Worm (Caenorhabditis elegans) whole organism, L4 larva: ENCODE results near the gene nstp-1.
A peak's percentile ranks its signal among the peaks of the same experiment; 100 is the strongest.

Experiments
- D1046.2 ChIP-seq: fragments of 200-800 bp; sonication (Bioruptor generic); IDR thresholded peaks from 2 replicates; pipeline ENCODE4 v1.3.6; 2022; ENCODE audit warnings: missing genetic modification characterization, missing compliant biosample characterization
- F10B5.3 ChIP-seq: sonication (generic microtip); optimal IDR thresholded peaks from 2 replicates; lab custom pipeline; 2016; ENCODE audit warnings: mild to moderate bottlenecking, missing genetic modification characterization, missing compliant biosample characterization
- F26F4.8 ChIP-seq: fragments of 200-800 bp; sonication (Bioruptor generic); conservative IDR thresholded peaks from 2 replicates; pipeline ENCODE4 v1.3.6; 2022; ENCODE audit warnings: missing genetic modification characterization, missing compliant biosample characterization
- Y105C5A.15 ChIP-seq: fragments of 200-800 bp; sonication (Bioruptor generic); IDR thresholded peaks from 2 replicates; pipeline ENCODE4 v1.3.6; 2022; ENCODE audit warnings: missing genetic modification characterization, missing compliant biosample characterization
- Y5F2A.4 ChIP-seq: fragments of 200-800 bp; sonication (Bioruptor generic); optimal IDR thresholded peaks from 2 replicates; lab custom pipeline; 2018; ENCODE audit warnings: mild to moderate bottlenecking, missing genetic modification characterization, missing compliant biosample characterization
- ZK546.5 ChIP-seq, 2 experiments: sonication (generic microtip); optimal IDR thresholded peaks; 2 replicates each; lab custom pipeline; 2017; ENCODE audit warnings: missing biosample characterization in 2 of 2, missing genetic modification characterization in 2 of 2
- aha-1 ChIP-seq: fragments of 150-350 bp; peaks from one replicate; lab custom pipeline; 2014; ENCODE audit warnings: missing biosample characterization, missing genetic modification characterization
- aly-2 ChIP-seq: sonication (generic microtip); optimal IDR thresholded peaks from 2 replicates; lab custom pipeline; 2018; ENCODE audit warnings: missing biosample characterization, missing genetic modification characterization
- arid-1 ChIP-seq: fragments of 200-800 bp; sonication (Bioruptor generic); conservative IDR thresholded peaks from 2 replicates; pipeline ENCODE4 v1.3.6; 2022; ENCODE audit warnings: missing genetic modification reagents, missing genetic modification characterization, missing compliant biosample characterization
- ceh-20 ChIP-seq: fragments of 200-800 bp; sonication (Bioruptor generic); IDR thresholded peaks from 2 replicates; pipeline ENCODE4 v1.3.6; 2022; ENCODE audit warnings: missing genetic modification reagents, missing genetic modification characterization, missing compliant biosample characterization
- ceh-62 ChIP-seq: sonication (generic microtip); optimal IDR thresholded peaks from 2 replicates; lab custom pipeline; 2017; ENCODE audit warnings: missing biosample characterization, missing genetic modification characterization
- cey-2 ChIP-seq: sonication (generic microtip); optimal IDR thresholded peaks from 3 replicates; lab custom pipeline; 2017; ENCODE audit warnings: missing genetic modification characterization, mild to moderate bottlenecking, missing compliant biosample characterization, antibody characterized with exemption, borderline replicate concordance; ENCODE audit not compliant: insufficient read depth
- ctbp-1 ChIP-seq: fragments of 200-800 bp; sonication (Bioruptor generic); IDR thresholded peaks from 2 replicates; pipeline ENCODE4 v1.3.6; 2022; ENCODE audit warnings: missing genetic modification reagents, missing genetic modification characterization, missing compliant biosample characterization
- daf-12 ChIP-seq: fragments of 150-350 bp; optimal IDR thresholded peaks from 2 replicates; lab custom pipeline; 2014; ENCODE audit warnings: missing biosample characterization, missing genetic modification reagents, missing genetic modification characterization
- daf-16 ChIP-seq, 3 experiments: sonication (generic microtip); optimal IDR thresholded peaks; 2 replicates each; lab custom pipeline; 2016 to 2017; ENCODE audit warnings: missing genetic modification characterization in 3 of 3, missing genetic modification reagents in 3 of 3, mild to moderate bottlenecking in 2 of 3, missing compliant biosample characterization in 2 of 3, missing biosample characterization in 1 of 3, moderate library complexity in 1 of 3
- dmd-6 ChIP-seq: fragments of 200-800 bp; sonication (Bioruptor generic); IDR thresholded peaks from 2 replicates; pipeline ENCODE4 v1.3.6; 2022; ENCODE audit warnings: missing genetic modification reagents, missing genetic modification characterization, missing compliant biosample characterization
- dpl-1 ChIP-seq: fragments of 150-350 bp; optimal IDR thresholded peaks from 2 replicates; lab custom pipeline; 2014; ENCODE audit warnings: missing biosample characterization, missing genetic modification reagents, missing genetic modification characterization
- duxl-1 ChIP-seq: sonication (generic microtip); optimal IDR thresholded peaks from 2 replicates; lab custom pipeline; 2016; ENCODE audit warnings: mild to moderate bottlenecking, missing genetic modification characterization, moderate library complexity, missing compliant biosample characterization; ENCODE audit not compliant: poor library complexity
- fos-1 ChIP-seq: fragments of 150-350 bp; optimal IDR thresholded peaks from 2 replicates; lab custom pipeline; 2014; ENCODE audit warnings: missing biosample characterization, missing genetic modification characterization
- gei-8 ChIP-seq: fragments of 200-800 bp; sonication (Bioruptor generic); optimal IDR thresholded peaks from 2 replicates; lab custom pipeline; 2018; ENCODE audit warnings: mild to moderate bottlenecking, missing genetic modification characterization, missing compliant biosample characterization
- hif-1 ChIP-seq, 2 experiments: sonication (generic microtip); optimal IDR thresholded peaks; 2 replicates each; lab custom pipeline; 2016 to 2017; ENCODE audit warnings: missing compliant biosample characterization in 2 of 2, missing genetic modification characterization in 2 of 2, missing genetic modification reagents in 2 of 2, missing genotype in 2 of 2, mild to moderate bottlenecking in 1 of 2
- lin-15B ChIP-seq: fragments of 150-350 bp; sonication (generic microtip); optimal IDR thresholded peaks from 3 replicates; lab custom pipeline; 2014; ENCODE audit warnings: missing biosample characterization, missing genetic modification characterization
- lin-29 ChIP-seq: fragments of 200-800 bp; sonication (Bioruptor generic); IDR thresholded peaks from 2 replicates; pipeline ENCODE4 v1.3.6; 2022; ENCODE audit warnings: missing genetic modification reagents, missing genetic modification characterization, missing compliant biosample characterization
- lin-39 ChIP-seq: fragments of 150-350 bp; optimal IDR thresholded peaks from 2 replicates; lab custom pipeline; 2014; ENCODE audit warnings: missing biosample characterization, missing genetic modification reagents, missing genetic modification characterization
- lir-3 ChIP-seq: sonication (generic microtip); optimal IDR thresholded peaks from 2 replicates; lab custom pipeline; 2016; ENCODE audit warnings: mild to moderate bottlenecking, missing genetic modification characterization, missing compliant biosample characterization
- mdt-29 ChIP-seq: fragments of 200-800 bp; sonication (Bioruptor generic); IDR thresholded peaks from 2 replicates; pipeline ENCODE4 v1.3.6; 2022; ENCODE audit warnings: missing genetic modification reagents, missing genetic modification characterization, missing compliant biosample characterization
- mep-1 ChIP-seq: fragments of 150-350 bp; sonication (generic microtip); optimal IDR thresholded peaks from 3 replicates; lab custom pipeline; 2014; ENCODE audit warnings: missing biosample characterization, missing genetic modification characterization
- mes-2 ChIP-seq: sonication (generic microtip); optimal IDR thresholded peaks from 2 replicates; lab custom pipeline; 2016; ENCODE audit warnings: missing genotype, mild to moderate bottlenecking, missing genetic modification characterization, missing compliant biosample characterization; ENCODE audit not compliant: poor library complexity, severe bottlenecking
- mxl-2 ChIP-seq: fragments of 200-800 bp; sonication (Bioruptor generic); conservative IDR thresholded peaks from 2 replicates; pipeline ENCODE4 v1.3.6; 2022; ENCODE audit warnings: missing genetic modification reagents, missing genetic modification characterization, missing compliant biosample characterization
- nhr-111 ChIP-seq: fragments of 200-800 bp; sonication (Bioruptor generic); optimal IDR thresholded peaks from 2 replicates; lab custom pipeline; 2018; ENCODE audit warnings: mild to moderate bottlenecking, missing genetic modification characterization, missing compliant biosample characterization
- nhr-25 ChIP-seq: sonication (generic microtip); optimal IDR thresholded peaks from 2 replicates; lab custom pipeline; 2017; ENCODE audit warnings: missing genetic modification characterization, mild to moderate bottlenecking, missing compliant biosample characterization, antibody characterized with exemption, moderate library complexity, borderline replicate concordance; ENCODE audit not compliant: insufficient read depth
- nhr-28 ChIP-seq: fragments of 150-350 bp; optimal IDR thresholded peaks from 2 replicates; lab custom pipeline; 2014; ENCODE audit warnings: missing biosample characterization, missing genetic modification characterization
- nhr-6 ChIP-seq: fragments of 150-350 bp; optimal IDR thresholded peaks from 2 replicates; lab custom pipeline; 2014; ENCODE audit warnings: missing biosample characterization, missing genetic modification characterization
- pha-4 ChIP-seq, 2 experiments: fragments of 150-350 bp in 1 of 2; fragments of 200-800 bp in 1 of 2; sonication (Bioruptor generic) in 1 of 2; IDR thresholded peaks in 1 of 2; optimal IDR thresholded peaks in 1 of 2; 2 replicates each; pipeline versions ENCODE4 v1.3.6 to Lab custom; 2014 to 2022; ENCODE audit warnings: missing genetic modification characterization in 2 of 2, missing genetic modification reagents in 2 of 2, missing biosample characterization in 1 of 2, missing compliant biosample characterization in 1 of 2
- php-3 ChIP-seq: fragments of 200-800 bp; sonication (Bioruptor generic); IDR thresholded peaks from 2 replicates; pipeline ENCODE4 v1.3.6; 2022; ENCODE audit warnings: missing genetic modification reagents, missing genetic modification characterization, missing compliant biosample characterization
- set-16 ChIP-seq: fragments of 200-800 bp; sonication (Bioruptor generic); IDR thresholded peaks from 2 replicates; pipeline ENCODE4 v1.3.6; 2022; ENCODE audit warnings: missing genetic modification reagents, missing genetic modification characterization, missing compliant biosample characterization
- snpc-1.2 ChIP-seq: fragments of 200-800 bp; sonication (Bioruptor generic); IDR thresholded peaks from 2 replicates; pipeline ENCODE4 v1.3.6; 2022; ENCODE audit warnings: missing genetic modification reagents, missing genetic modification characterization, missing compliant biosample characterization
- snpc-4 ChIP-seq: fragments of 150-350 bp; optimal IDR thresholded peaks from 2 replicates; lab custom pipeline; 2014; ENCODE audit warnings: missing biosample characterization, missing genetic modification characterization
- spr-1 ChIP-seq: sonication (generic microtip); optimal IDR thresholded peaks from 2 replicates; lab custom pipeline; 2016; ENCODE audit warnings: mild to moderate bottlenecking, missing genetic modification characterization, missing compliant biosample characterization
- tag-97 ChIP-seq: fragments of 200-800 bp; sonication (Bioruptor generic); IDR thresholded peaks from 2 replicates; pipeline ENCODE4 v1.3.6; 2022; ENCODE audit warnings: missing genetic modification characterization, missing compliant biosample characterization
- tra-1 ChIP-seq: fragments of 200-800 bp; sonication (Bioruptor generic); IDR thresholded peaks from 2 replicates; pipeline ENCODE4 v1.3.6; 2022; ENCODE audit warnings: missing genetic modification reagents, missing genetic modification characterization, missing compliant biosample characterization
- unc-39 ChIP-seq: sonication (generic microtip); optimal IDR thresholded peaks from 2 replicates; lab custom pipeline; 2017; ENCODE audit warnings: missing biosample characterization, missing genetic modification characterization
- vab-7 ChIP-seq: fragments of 200-800 bp; sonication (Bioruptor generic); IDR thresholded peaks from 2 replicates; pipeline ENCODE4 v1.3.6; 2022; ENCODE audit warnings: missing genetic modification reagents, missing genetic modification characterization, missing compliant biosample characterization
- zag-1 ChIP-seq: fragments of 150-350 bp; optimal IDR thresholded peaks from 2 replicates; lab custom pipeline; 2014; ENCODE audit warnings: missing biosample characterization, missing genetic modification characterization

The nstp-1 gene

DNA sequence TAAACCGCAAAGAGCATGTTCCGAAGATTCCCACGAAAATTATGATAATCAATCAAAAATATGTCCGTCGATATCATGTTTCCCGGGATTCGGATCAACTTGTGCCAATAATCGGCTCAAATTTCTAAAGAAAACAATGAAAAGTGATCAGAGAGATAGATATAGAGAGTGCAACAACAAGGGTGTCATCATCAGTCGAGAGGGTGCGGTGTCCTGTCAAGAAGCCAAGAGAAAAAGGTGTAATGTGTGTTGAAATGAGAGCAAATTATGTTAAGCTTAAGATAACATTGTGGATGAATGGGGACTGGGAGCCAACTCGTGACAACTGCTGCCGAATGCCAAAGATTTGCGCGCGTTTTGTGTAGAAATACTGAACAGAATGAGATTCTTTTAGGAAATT, 23.3 kb downstream of the nstp-1 start:
- TF ChIP-seq lir-3 (no peak), D1046.2 (GFP tag; lab: Robert Waterston, UW) (no peak), vab-7 (GFP tag; lab: Robert Waterston, UW) (no peak), duxl-1 (tag; lab: Kevin White, UChicago) (no peak), pha-4 (GFP tag; IDR thresholded peaks at IDR 0.05; lab: Robert Waterston, UW) (no peak), pha-4 (tag; optimal IDR thresholded peaks at IDR 0.05; lab: Kevin White, UChicago) (no peak), mdt-29 (GFP tag; lab: Robert Waterston, UW) (no peak), gei-8 (GFP tag; lab: Kevin White, UChicago) (no peak), lin-15B (no peak)

DNA sequence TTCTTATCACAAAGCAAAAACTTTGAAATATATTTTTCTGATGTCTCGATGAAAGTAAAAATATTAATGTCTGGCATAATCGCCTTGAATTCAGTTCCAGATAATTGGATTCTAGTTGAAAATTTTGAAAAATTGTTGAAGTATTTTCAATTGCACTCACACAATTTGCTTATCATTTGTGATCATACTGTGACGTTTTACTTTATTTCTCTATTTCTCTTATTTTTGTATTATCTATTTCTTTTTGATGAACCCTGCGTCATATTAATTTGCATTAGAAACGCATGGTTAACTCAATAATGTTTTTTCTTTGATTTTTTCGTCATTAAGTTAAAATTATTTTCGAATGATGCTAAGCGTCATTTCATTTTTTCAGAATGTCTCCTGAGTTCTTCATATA, 25.6 kb downstream of the nstp-1 start, which contains the start of gene C53D6.11:
Gene C53D6.11, plus strand, starts transcription at position 328 of the 400 bp plus-strand sequence.
- TF ChIP-seq nhr-111 (no peak), F26F4.8 (GFP tag; lab: Robert Waterston, UW) (no peak), fos-1 (tag; lab: Kevin White, UChicago) (no peak), Y105C5A.15 (GFP tag; lab: Robert Waterston, UW) (no peak), daf-16 (GFP tag; optimal IDR thresholded peaks at IDR 0.05; lab: Kevin White, UChicago) (no peak), daf-16 (tag; optimal IDR thresholded peaks at IDR 0.05; lab: Kevin White, UChicago) (peak; percentile 36), lin-29 (GFP tag; lab: Robert Waterston, UW) (no peak), nhr-25 (tag; lab: Kevin White, UChicago) (no peak), ceh-62 (tag; lab: Kevin White, UChicago) (no peak), nhr-28 (peak; percentile 45), daf-12 (tag; lab: Kevin White, UChicago) (no peak)

DNA sequence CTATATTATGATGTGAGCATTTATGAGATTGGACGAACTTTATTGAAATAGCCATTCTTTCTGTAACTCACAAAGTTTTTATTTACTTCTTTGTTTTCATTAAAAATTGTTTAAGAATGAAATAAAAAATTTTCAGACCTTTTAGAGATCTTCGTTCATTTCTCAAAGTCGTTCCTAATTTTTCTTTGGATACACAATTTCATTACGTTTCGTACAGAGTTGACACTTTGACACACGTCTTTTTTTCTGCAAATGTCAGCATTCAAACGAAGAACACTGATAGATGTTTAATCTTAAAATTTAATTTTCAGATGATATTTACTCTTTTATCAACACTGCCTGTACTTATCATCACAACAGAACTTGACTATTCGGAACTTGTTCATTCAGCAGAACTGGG, 31.8 kb downstream of the nstp-1 start, which contains the start of gene acc-2:
Gene acc-2, plus strand, starts transcription at position 301 of the 400 bp plus-strand sequence.
- TF ChIP-seq hif-1 (tag; optimal IDR thresholded peaks at IDR 0.05; lab: Kevin White, UChicago) (no peak), lin-39 (tag; lab: Kevin White, UChicago) (no peak), spr-1 (tag; lab: Kevin White, UChicago) (no peak), ceh-20 (GFP tag; lab: Robert Waterston, UW) (no peak), mxl-2 (no peak), Y5F2A.4 (GFP tag; lab: Kevin White, UChicago) (no peak), snpc-1.2 (no peak), tra-1 (no peak), mes-2 (tag; lab: Kevin White, UChicago) (no peak), ctbp-1 (no peak), duxl-1 (tag; lab: Kevin White, UChicago) (no peak), aly-2 (tag; lab: Kevin White, UChicago) (no peak), ZK546.5 (tag; optimal IDR thresholded peaks at IDR 0.05; lab: Kevin White, UChicago) (no peak), php-3 (GFP tag; lab: Robert Waterston, UW) (no peak)

DNA sequence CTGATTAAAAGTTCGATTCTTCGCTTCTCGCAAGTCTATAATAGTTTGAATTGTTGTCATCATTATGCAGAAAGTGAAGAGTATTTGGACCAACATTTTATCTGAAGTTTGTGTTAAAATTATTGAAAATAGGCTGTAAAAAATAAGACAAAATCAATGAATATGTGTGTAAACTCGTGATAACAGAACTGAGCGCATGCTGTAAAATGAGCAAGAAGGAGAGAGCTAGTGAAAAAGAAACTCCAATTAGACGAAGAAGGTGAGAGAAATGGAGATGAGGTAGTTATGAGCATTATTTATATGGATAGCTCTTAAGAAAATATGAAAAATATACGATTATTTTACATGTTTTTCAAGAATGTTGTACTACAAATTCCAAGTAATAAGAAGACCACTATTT, 36.2 kb downstream of the nstp-1 start, which contains the start of gene C53D6.4:
Gene C53D6.4, minus strand, starts transcription at position 101 of the 400 bp plus-strand sequence.
- no peak for TF ChIP-seq dpl-1 (GFP tag; lab: Kevin White, UChicago)
- no peak for TF ChIP-seq snpc-4
- TF ChIP-seq nhr-6, result no peak
- no peak for TF ChIP-seq Y105C5A.15 (GFP tag; lab: Robert Waterston, UW)
- no peak for TF ChIP-seq arid-1 (GFP tag; lab: Robert Waterston, UW)
- no peak for TF ChIP-seq F10B5.3 (tag; lab: Kevin White, UChicago)
- TF ChIP-seq Y5F2A.4 (GFP tag; lab: Kevin White, UChicago), result no peak
- TF ChIP-seq zag-1 (tag; lab: Kevin White, UChicago), result no peak
- no peak for TF ChIP-seq cey-2
- no peak for TF ChIP-seq mdt-29 (GFP tag; lab: Robert Waterston, UW)
- no peak for TF ChIP-seq dmd-6
- no peak for TF ChIP-seq unc-39 (tag; lab: Kevin White, UChicago)
- TF ChIP-seq aha-1 (tag; lab: Kevin White, UChicago), result no peak
- no peak for TF ChIP-seq mep-1 (tag; lab: Kevin White, UChicago)
- no peak for TF ChIP-seq tag-97 (GFP tag; lab: Robert Waterston, UW)
- TF ChIP-seq set-16 (GFP tag; lab: Robert Waterston, UW), result no peak
